Worm (Caenorhabditis elegans): ENCODE results near the gene Y105C5B.17.

DNA sequence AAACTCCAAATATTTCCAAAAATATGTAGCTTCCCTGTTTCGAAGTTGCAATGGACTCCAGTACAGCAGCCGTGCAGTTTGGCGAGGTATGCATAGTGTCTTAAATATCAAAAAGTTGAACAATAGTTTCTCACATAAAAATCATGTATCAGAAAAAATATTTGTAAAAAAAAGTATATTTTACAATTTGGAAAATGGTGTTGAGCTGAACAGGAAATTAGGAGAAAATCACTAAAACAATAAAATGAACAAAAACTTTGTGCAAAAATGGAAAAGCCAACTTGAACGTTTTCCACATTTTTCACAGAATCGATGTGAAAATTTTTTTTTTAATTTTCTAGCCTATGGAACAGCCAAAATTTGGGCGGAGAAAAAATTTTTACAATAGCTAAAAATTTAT lies 36.2 kb upstream of the Y105C5B.17 start, which contains the start of gene Y105C5B.8:
- no peak for TF ChIP-seq skn-1 (tag; optimal IDR thresholded peaks at IDR 0.05)
- TF ChIP-seq blmp-1 (tag; optimal IDR thresholded peaks at IDR 0.05; ENCODE audit: insufficient read depth) = no peak
- no peak for TF ChIP-seq nhr-237 (tag; optimal IDR thresholded peaks at IDR 0.05)
- no peak for TF ChIP-seq aly-2 (tag; optimal IDR thresholded peaks at IDR 0.05)
- no peak for TF ChIP-seq nhr-11 (tag; optimal IDR thresholded peaks at IDR 0.05)
- TF ChIP-seq lin-13 (GFP tag; optimal IDR thresholded peaks at IDR 0.05) = no peak
- no peak for TF ChIP-seq snpc-4 (tag; optimal IDR thresholded peaks at IDR 0.05)
- TF ChIP-seq sma-9 (GFP tag; optimal IDR thresholded peaks at IDR 0.05) = no peak
- TF ChIP-seq sma-9 (tag; optimal IDR thresholded peaks at IDR 0.05) = no peak
- no peak for TF ChIP-seq zag-1 (tag; optimal IDR thresholded peaks at IDR 0.05)
- no peak for TF ChIP-seq nhr-21 (tag; optimal IDR thresholded peaks at IDR 0.05)
- no peak for TF ChIP-seq egl-27 (tag; optimal IDR thresholded peaks at IDR 0.05)
- no peak for TF ChIP-seq unc-62 (GFP tag; optimal IDR thresholded peaks at IDR 0.05)
- TF ChIP-seq elt-1 (tag; optimal IDR thresholded peaks at IDR 0.05) = no peak
- TF ChIP-seq lin-39 (tag; optimal IDR thresholded peaks at IDR 0.05) = no peak

All from whole organism, L2 larva.